Worm (Caenorhabditis elegans): ENCODE results near the gene cnp-2.

The cnp-2 gene

ce11 chrII:12809725-12810124 lies 49.1 kb downstream of the cnp-2 start:
- TF ChIP-seq nhr-25 (tag; optimal IDR thresholded peaks at IDR 0.05) (no peak), nhr-129 (tag; optimal IDR thresholded peaks at IDR 0.05) (peak; percentile 72), ztf-11 (tag; optimal IDR thresholded peaks at IDR 0.05) (no peak), skn-1 (tag; optimal IDR thresholded peaks at IDR 0.05) (no peak), nhr-21 (tag; optimal IDR thresholded peaks at IDR 0.05) (no peak), unc-62 (GFP tag; optimal IDR thresholded peaks at IDR 0.05) (no peak), crh-2 (tag; optimal IDR thresholded peaks at IDR 0.05) (no peak), ceh-82 (tag; optimal IDR thresholded peaks at IDR 0.05) (no peak)

ce11 chrII:12810709-12811108 lies 50.1 kb downstream of the cnp-2 start, which contains the start of gene Y46G5A.20:
Gene Y46G5A.20 (plus strand): TSS chrII:12811009.
- peak; percentile 5 for TF ChIP-seq fos-1 (tag; optimal IDR thresholded peaks at IDR 0.05)
- TF ChIP-seq mbf-1 (tag; optimal IDR thresholded peaks at IDR 0.05), result no peak

- no peak for TF ChIP-seq ama-1 (optimal IDR thresholded peaks at IDR 0.05)
- no peak for TF ChIP-seq nhr-6 (tag; optimal IDR thresholded peaks at IDR 0.05)
- no peak for TF ChIP-seq nhr-12 (tag; optimal IDR thresholded peaks at IDR 0.05)
- TF ChIP-seq lsy-2 (tag; optimal IDR thresholded peaks at IDR 0.05), result no peak
- TF ChIP-seq gmeb-1 (tag; optimal IDR thresholded peaks at IDR 0.05), result no peak
- TF ChIP-seq elt-1 (tag; optimal IDR thresholded peaks at IDR 0.05), result no peak
- no peak for TF ChIP-seq crh-2 (tag; optimal IDR thresholded peaks at IDR 0.05)
- TF ChIP-seq unc-55 (GFP tag; optimal IDR thresholded peaks at IDR 0.05), result no peak
- TF ChIP-seq ztf-1 (GFP tag; conservative IDR thresholded peaks at IDR 0.05), result no peak
- no peak for TF ChIP-seq nhr-77 (tag; optimal IDR thresholded peaks at IDR 0.05)
- no peak for TF ChIP-seq snpc-4 (tag; optimal IDR thresholded peaks at IDR 0.05)
- TF ChIP-seq ZK546.5 (tag; optimal IDR thresholded peaks at IDR 0.05), result no peak
- no peak for TF ChIP-seq ztf-4 (tag; optimal IDR thresholded peaks at IDR 0.05)
- TF ChIP-seq nhr-11 (tag; optimal IDR thresholded peaks at IDR 0.05), result no peak
- no peak for TF ChIP-seq C34F6.9 (tag; optimal IDR thresholded peaks at IDR 0.05)
- TF ChIP-seq nhr-21 (tag; optimal IDR thresholded peaks at IDR 0.05), result no peak
- TF ChIP-seq mab-5 (tag; optimal IDR thresholded peaks at IDR 0.05), result no peak
- no peak for TF ChIP-seq dmd-4 (tag; optimal IDR thresholded peaks at IDR 0.05)
These were observed 52.7 kb downstream of the cnp-2 start for ce11 chrII:12813253-12813652.

ce11 chrII:12816412-12817146 lies 56.0 kb downstream of the cnp-2 start, which contains the start of gene acl-7:
Gene acl-7 (minus strand): TSS chrII:12816462.
- TF ChIP-seq F13H6.1 (tag; optimal IDR thresholded peaks at IDR 0.05), result no peak
- TF ChIP-seq unc-62 (GFP tag; optimal IDR thresholded peaks at IDR 0.05), result no peak
- TF ChIP-seq fos-1 (tag; optimal IDR thresholded peaks at IDR 0.05), result peak; percentile 54
- no peak for TF ChIP-seq sma-9 (GFP tag; optimal IDR thresholded peaks at IDR 0.05)
- no peak for TF ChIP-seq sma-9 (tag; optimal IDR thresholded peaks at IDR 0.05)
- no peak for TF ChIP-seq lsy-2 (tag; optimal IDR thresholded peaks at IDR 0.05)
- TF ChIP-seq nhr-11 (tag; optimal IDR thresholded peaks at IDR 0.05), result no peak

Measured in whole organism, L2 larva.